Worm (Caenorhabditis elegans) whole organism, L1 larva: ENCODE measurements around the gene gba-4.

Experiments used
- ces-1 ChIP-seq: fragments of 150-350 bp; optimal IDR thresholded peaks from 2 replicates; lab custom pipeline; 2014; ENCODE audit warnings: missing biosample characterization, missing genetic modification reagents, missing genetic modification characterization
- fos-1 ChIP-seq: fragments of 150-350 bp; optimal IDR thresholded peaks from 2 replicates; lab custom pipeline; 2014; ENCODE audit warnings: missing biosample characterization, missing genetic modification characterization
- irx-1 ChIP-seq: sonication (generic microtip); optimal IDR thresholded peaks from 2 replicates; lab custom pipeline; 2016; ENCODE audit warnings: missing genetic modification characterization, missing compliant biosample characterization
- lin-13 ChIP-seq: fragments of 150-350 bp; optimal IDR thresholded peaks from 2 replicates; lab custom pipeline; 2014; ENCODE audit warnings: missing biosample characterization, missing genetic modification reagents, missing genetic modification characterization
- lin-15B ChIP-seq: fragments of 150-350 bp; sonication (generic microtip); optimal IDR thresholded peaks from 3 replicates; lab custom pipeline; 2014; ENCODE audit warnings: missing biosample characterization, missing genetic modification characterization
- lin-39 ChIP-seq: fragments of 150-350 bp; optimal IDR thresholded peaks from 2 replicates; lab custom pipeline; 2014; ENCODE audit warnings: missing biosample characterization, missing genetic modification reagents, missing genetic modification characterization
- ztf-11 ChIP-seq, 2 experiments: sonication (generic microtip); optimal IDR thresholded peaks; 2 replicates each; lab custom pipeline; 2016 to 2017; ENCODE audit warnings: missing genetic modification characterization in 2 of 2, missing biosample characterization in 1 of 2, missing compliant biosample characterization in 1 of 2

DNA sequence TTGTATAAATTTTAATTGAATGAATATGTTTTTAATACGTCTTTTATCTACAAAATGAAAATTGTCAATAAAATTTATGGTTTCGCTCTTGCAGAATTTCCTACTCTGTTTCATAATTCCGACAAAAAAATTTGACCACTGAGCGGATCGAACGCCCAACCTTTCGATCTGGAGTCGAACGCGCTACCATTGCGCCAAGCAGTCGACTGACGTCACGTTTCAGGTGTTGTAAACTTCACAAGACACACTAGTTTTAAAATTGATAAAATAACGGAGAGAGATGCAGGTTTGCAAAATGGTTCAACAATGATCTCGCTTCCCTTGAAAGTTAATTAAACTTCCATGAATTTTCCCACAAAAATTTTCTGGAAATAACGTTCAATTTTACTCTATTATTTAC is 6.5 kb downstream of the gba-4 start:
- TF ChIP-seq lin-15B = no peak
- TF ChIP-seq lin-39 (tag; lab: Kevin White, UChicago) = no peak
- TF ChIP-seq ztf-11 (tag; optimal IDR thresholded peaks at IDR 0.05; lab: Kevin White, UChicago) = no peak
- TF ChIP-seq irx-1 (tag; lab: Kevin White, UChicago) = no peak
- no peak for TF ChIP-seq ces-1 (GFP tag; lab: Kevin White, UChicago)
- TF ChIP-seq fos-1 = no peak
- TF ChIP-seq lin-13 (GFP tag; lab: Kevin White, UChicago) = no peak
